Fruit fly (Drosophila melanogaster): Measurements from ENCODE around the gene Rala.

Gene Rala

DNA sequence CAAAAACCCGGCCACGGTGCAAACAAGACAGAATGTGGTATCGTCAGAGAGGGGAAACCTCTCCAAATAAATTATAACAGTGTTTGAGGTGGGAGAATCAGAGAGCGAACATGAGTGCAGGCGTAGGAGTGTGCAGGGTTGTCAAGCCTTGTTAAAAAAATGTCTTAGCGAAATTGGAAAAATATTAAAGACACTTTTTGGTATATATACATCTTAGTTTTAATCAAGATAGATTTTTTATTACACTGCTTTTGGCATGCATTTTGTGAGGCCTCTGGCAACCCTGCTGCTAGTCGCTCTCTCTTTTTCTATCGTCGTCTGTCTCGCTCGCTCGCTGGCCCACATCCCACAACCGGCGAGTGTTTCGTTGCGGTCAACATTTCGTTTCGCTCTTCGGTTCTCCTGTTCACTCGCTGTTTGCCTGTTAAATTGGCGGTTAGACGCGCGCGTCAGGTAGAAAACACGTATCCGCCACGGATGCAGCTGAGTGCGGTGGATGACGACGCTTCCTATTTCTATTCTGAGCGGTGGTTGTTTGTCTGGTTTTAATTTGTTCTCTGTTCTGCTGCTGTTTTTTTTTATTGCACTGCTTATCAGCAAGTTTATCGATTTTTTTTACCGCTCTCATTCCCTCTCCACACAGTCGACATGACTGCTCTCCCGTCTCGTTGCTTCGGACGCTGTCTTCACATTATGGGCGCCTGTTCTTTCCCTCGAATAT lies 22.7 kb upstream of the Rala start (continued):
- TF ChIP-seq Sox100B (GFP tag; optimal IDR thresholded peaks at IDR 0.05), result peak; percentile 99
- peak; percentile 99 for TF ChIP-seq seq (GFP tag; IDR thresholded peaks at IDR 0.05)
- TF ChIP-seq hb (GFP tag; IDR thresholded peaks at IDR 0.05; ENCODE audit: partially characterized antibody), result 0 out of 3 replicates have a peak, but pooled peaks have one; percentile 37
- TF ChIP-seq CG15073 (GFP tag; optimal IDR thresholded peaks at IDR 0.05), result peak; percentile 94
- TF ChIP-seq CG3065 (GFP tag; optimal IDR thresholded peaks at IDR 0.05), result peak; percentile 98
- peak; percentile 99 for TF ChIP-seq Hsf (GFP tag; optimal IDR thresholded peaks at IDR 0.05)
- TF ChIP-seq Nf-YB (GFP tag; optimal IDR thresholded peaks at IDR 0.05), result peak; percentile 89
- TF ChIP-seq CG17829 (tag; optimal IDR thresholded peaks at IDR 0.05), result peak; percentile 100
- no peak for TF ChIP-seq Tbp (GFP tag; optimal IDR thresholded peaks at IDR 0.05)
- no peak for TF ChIP-seq tna (GFP tag; IDR thresholded peaks at IDR 0.05; ENCODE audit: partially characterized antibody)
- TF ChIP-seq sens (GFP tag), result peak; percentile 100
- TF ChIP-seq CG13287 (GFP tag; IDR thresholded peaks at IDR 0.05; ENCODE audit: partially characterized antibody), result peak; percentile 25
- peak; percentile 99 for TF ChIP-seq CG10431 (GFP tag; optimal IDR thresholded peaks at IDR 0.05)
- peak; percentile 100 for TF ChIP-seq CG4328 (GFP tag; optimal IDR thresholded peaks at IDR 0.05)
- no peak for TF ChIP-seq pan (optimal IDR thresholded peaks at IDR 0.05)
- TF ChIP-seq pan (GFP tag; optimal IDR thresholded peaks at IDR 0.05 in 1 of 2, IDR thresholded peaks at IDR 0.05 in 1 of 2), result peak in 1 of 2 experiments; percentile 100
- TF ChIP-seq CG8290 (GFP tag; optimal IDR thresholded peaks at IDR 0.05), result peak; percentile 99
- TF ChIP-seq CG8290 (tag; optimal IDR thresholded peaks at IDR 0.05), result peak; percentile 99
- TF ChIP-seq sna (GFP tag; IDR thresholded peaks at IDR 0.05; ENCODE audit: partially characterized antibody), result no peak
- peak; percentile 98 for TF ChIP-seq CG9876 (GFP tag; optimal IDR thresholded peaks at IDR 0.05)
- TF ChIP-seq esg (GFP tag; conservative IDR thresholded peaks at IDR 0.05), result peak; percentile 99
- TF ChIP-seq br (optimal IDR thresholded peaks at IDR 0.05), result no peak
- TF ChIP-seq ato (GFP tag; IDR thresholded peaks at IDR 0.05; ENCODE audit: partially characterized antibody), result no peak; the same call in 1 of the 2 replicates
- TF ChIP-seq maf-S (GFP tag; optimal IDR thresholded peaks at IDR 0.05), result peak; percentile 99
- peak; percentile 100 for TF ChIP-seq CG18599 (GFP tag; optimal IDR thresholded peaks at IDR 0.05)
- peak; percentile 100 for TF ChIP-seq CG3847 (GFP tag; IDR thresholded peaks at IDR 0.05)
- TF ChIP-seq CG11560 (tag; IDR thresholded peaks at IDR 0.05), result peak; percentile 94
- TF ChIP-seq Hr3 (GFP tag; optimal IDR thresholded peaks at IDR 0.05), result peak; percentile 99
- peak; percentile 99 for TF ChIP-seq CG4730 (GFP tag; IDR thresholded peaks at IDR 0.05)
- TF ChIP-seq CG15011 (GFP tag; optimal IDR thresholded peaks at IDR 0.05), result peak; percentile 99
- TF ChIP-seq croc (GFP tag; conservative IDR thresholded peaks at IDR 0.05), result peak; percentile 99
- TF ChIP-seq CG10274 (GFP tag; optimal IDR thresholded peaks at IDR 0.05), result peak; percentile 96
- TF ChIP-seq chinmo (GFP tag; IDR thresholded peaks at IDR 0.05; ENCODE audit: partially characterized antibody), result peak; percentile 99
- TF ChIP-seq Fer2 (tag; optimal IDR thresholded peaks at IDR 0.05), result peak; percentile 99
- peak; percentile 99 for TF ChIP-seq bowl (GFP tag; IDR thresholded peaks at IDR 0.05)
- peak; percentile 100 for TF ChIP-seq kni (GFP tag; optimal IDR thresholded peaks at IDR 0.05)
- peak; percentile 100 for TF ChIP-seq H15 (GFP tag; IDR thresholded peaks at IDR 0.05)
- TF ChIP-seq sd (tag; optimal IDR thresholded peaks at IDR 0.05), result peak; percentile 80
- peak; percentile 99 for TF ChIP-seq Nf-YA (GFP tag; IDR thresholded peaks at IDR 0.05)
- peak; percentile 99 for TF ChIP-seq pnt (GFP tag; optimal IDR thresholded peaks at IDR 0.05)
- peak; percentile 99 for TF ChIP-seq sim (GFP tag; IDR thresholded peaks at IDR 0.05)
- TF ChIP-seq Sin3A (optimal IDR thresholded peaks at IDR 0.05), result no peak
- peak; percentile 100 for TF ChIP-seq row (GFP tag; IDR thresholded peaks at IDR 0.05)
- TF ChIP-seq zf30C (GFP tag; optimal IDR thresholded peaks at IDR 0.05), result peak; percentile 89
- TF ChIP-seq Xbp1 (GFP tag; optimal IDR thresholded peaks at IDR 0.05), result peak; percentile 99
- peak; percentile 99 for TF ChIP-seq CG12155 (GFP tag; optimal IDR thresholded peaks at IDR 0.05)
- TF ChIP-seq shn (GFP tag; optimal IDR thresholded peaks at IDR 0.05), result peak; percentile 98
- peak; percentile 99 for TF ChIP-seq jumu (GFP tag; optimal IDR thresholded peaks at IDR 0.05)
- peak; percentile 99 for TF ChIP-seq mam (GFP tag; optimal IDR thresholded peaks at IDR 0.05)
- peak; percentile 85 for TF ChIP-seq MESR4 (GFP tag; optimal IDR thresholded peaks at IDR 0.05)
- peak; percentile 99 for TF ChIP-seq chif (GFP tag; optimal IDR thresholded peaks at IDR 0.05)
